Worm (Caenorhabditis elegans) whole organism, young adult: ENCODE measurements around the gene K06A1.2.

Source experiments
- C06A6.2 ChIP-seq: fragments of 200-800 bp; sonication (Bioruptor generic); conservative IDR thresholded peaks from 2 replicates; pipeline ENCODE4 v1.3.6; 2022; ENCODE audit warnings: missing genetic modification characterization, missing compliant biosample characterization
- D2030.7 ChIP-seq: fragments of 200-800 bp; sonication (Bioruptor generic); IDR thresholded peaks from 2 replicates; pipeline ENCODE4 v1.3.6; 2022; ENCODE audit warnings: missing genetic modification reagents, missing genetic modification characterization, missing compliant biosample characterization
- F22D6.2 ChIP-seq: sonication (generic microtip); optimal IDR thresholded peaks from 2 replicates; lab custom pipeline; 2016; ENCODE audit warnings: mild to moderate bottlenecking, missing genetic modification characterization, missing compliant biosample characterization
- F33H1.4 ChIP-seq: fragments of 200-800 bp; sonication (Bioruptor generic); IDR thresholded peaks from 2 replicates; pipeline ENCODE4 v1.3.6; 2022; ENCODE audit warnings: missing genetic modification reagents, missing genetic modification characterization, missing compliant biosample characterization
- F55B11.4 ChIP-seq: sonication (generic microtip); optimal IDR thresholded peaks from 2 replicates; lab custom pipeline; 2016; ENCODE audit warnings: missing compliant biosample characterization, missing genetic modification characterization, borderline replicate concordance; ENCODE audit not compliant: insufficient read depth
- F57C9.4 ChIP-seq: sonication (generic microtip); optimal IDR thresholded peaks from 2 replicates; lab custom pipeline; 2017; ENCODE audit warnings: mild to moderate bottlenecking, missing genetic modification characterization, missing compliant biosample characterization
- K12H6.12 ChIP-seq: fragments of 200-800 bp; sonication (Bioruptor generic); optimal IDR thresholded peaks from 2 replicates; lab custom pipeline; 2018; ENCODE audit warnings: mild to moderate bottlenecking, missing genetic modification characterization, missing compliant biosample characterization
- Y53G8AR.9 ChIP-seq: fragments of 200-800 bp; sonication (Bioruptor generic); conservative IDR thresholded peaks from 2 replicates; pipeline ENCODE4 v1.3.6; 2022; ENCODE audit warnings: missing genetic modification reagents, missing genetic modification characterization, missing compliant biosample characterization
- Y79H2A.3 ChIP-seq: fragments of 200-800 bp; sonication (Bioruptor generic); conservative IDR thresholded peaks from 2 replicates; pipeline ENCODE4 v1.3.6; 2022; ENCODE audit warnings: missing genetic modification reagents, missing genetic modification characterization, missing compliant biosample characterization
- Y95B8A.8 ChIP-seq: fragments of 200-800 bp; sonication (Bioruptor generic); IDR thresholded peaks from 2 replicates; pipeline ENCODE4 v1.3.6; 2022; ENCODE audit warnings: missing genetic modification reagents, missing genetic modification characterization, missing compliant biosample characterization
- attf-3 ChIP-seq: fragments of 200-800 bp; sonication (Bioruptor generic); conservative IDR thresholded peaks from 2 replicates; pipeline ENCODE4 v1.3.6; 2022; ENCODE audit warnings: missing genetic modification reagents, missing genetic modification characterization, missing compliant biosample characterization
- ceh-79 ChIP-seq: sonication (generic microtip); optimal IDR thresholded peaks from 2 replicates; lab custom pipeline; 2017; ENCODE audit warnings: mild to moderate bottlenecking, missing genetic modification characterization, missing compliant biosample characterization
- chd-7 ChIP-seq: sonication (generic microtip); optimal IDR thresholded peaks from 2 replicates; lab custom pipeline; 2016; ENCODE audit warnings: mild to moderate bottlenecking, missing genetic modification characterization, moderate library complexity, missing compliant biosample characterization
- efl-1 ChIP-seq: fragments of 150-350 bp; optimal IDR thresholded peaks from 2 replicates; lab custom pipeline; 2014; ENCODE audit warnings: missing biosample characterization, missing genetic modification reagents, missing genetic modification characterization
- egl-44 ChIP-seq: fragments of 200-800 bp; sonication (Bioruptor generic); IDR thresholded peaks from 2 replicates; pipeline ENCODE4 v1.3.6; 2022; ENCODE audit warnings: missing genetic modification reagents, missing genetic modification characterization, missing compliant biosample characterization
- fkh-3 ChIP-seq: sonication (generic microtip); optimal IDR thresholded peaks from 2 replicates; lab custom pipeline; 2016; ENCODE audit warnings: mild to moderate bottlenecking, missing genetic modification characterization, missing compliant biosample characterization
- hlh-26 ChIP-seq: fragments of 200-800 bp; sonication (Bioruptor generic); conservative IDR thresholded peaks from 2 replicates; pipeline ENCODE4 v1.3.6; 2022; ENCODE audit warnings: missing genetic modification reagents, missing genetic modification characterization, missing compliant biosample characterization
- lin-26 ChIP-seq: fragments of 200-800 bp; sonication (Bioruptor generic); IDR thresholded peaks from 2 replicates; pipeline ENCODE4 v1.3.6; 2022; ENCODE audit warnings: missing genetic modification reagents, missing genetic modification characterization, missing compliant biosample characterization
- lin-35 ChIP-seq, 3 experiments: fragments of 150-350 bp in 2 of 3; sonication (generic microtip) in 1 of 3; optimal IDR thresholded peaks; 2 replicates each; lab custom pipeline; 2014 to 2018; ENCODE audit warnings: missing biosample characterization in 3 of 3, missing genetic modification characterization in 3 of 3, missing genetic modification reagents in 3 of 3
- lin-54 ChIP-seq: fragments of 200-800 bp; sonication (Bioruptor generic); optimal IDR thresholded peaks from 2 replicates; lab custom pipeline; 2018; ENCODE audit warnings: mild to moderate bottlenecking, missing genetic modification characterization, missing compliant biosample characterization
- lsl-1 ChIP-seq: fragments of 200-800 bp; sonication (Bioruptor generic); optimal IDR thresholded peaks from 2 replicates; lab custom pipeline; 2018; ENCODE audit warnings: mild to moderate bottlenecking, missing genetic modification characterization, moderate library complexity, missing compliant biosample characterization
- lsy-27 ChIP-seq: sonication (generic microtip); optimal IDR thresholded peaks from 2 replicates; lab custom pipeline; 2017; ENCODE audit warnings: missing genetic modification characterization, mild to moderate bottlenecking, missing compliant biosample characterization, antibody characterized with exemption, missing genotype, borderline replicate concordance; ENCODE audit not compliant: insufficient read depth
- madf-10 ChIP-seq: sonication (generic microtip); optimal IDR thresholded peaks from 2 replicates; lab custom pipeline; 2016; ENCODE audit warnings: mild to moderate bottlenecking, missing genetic modification characterization, missing compliant biosample characterization
- mcd-1 ChIP-seq: fragments of 200-800 bp; sonication (Bioruptor generic); IDR thresholded peaks from 2 replicates; pipeline ENCODE4 v1.3.6; 2022; ENCODE audit warnings: missing genetic modification reagents, missing genetic modification characterization, missing compliant biosample characterization
- mxl-1 ChIP-seq: sonication (generic microtip); optimal IDR thresholded peaks from 2 replicates; lab custom pipeline; 2016; ENCODE audit warnings: missing genetic modification characterization, missing compliant biosample characterization
- nfya-2 ChIP-seq: fragments of 200-800 bp; sonication (Bioruptor generic); IDR thresholded peaks from 2 replicates; pipeline ENCODE4 v1.3.6; 2022; ENCODE audit warnings: missing genetic modification reagents, missing genetic modification characterization, missing compliant biosample characterization
- nhr-120 ChIP-seq: fragments of 200-800 bp; sonication (Bioruptor generic); IDR thresholded peaks from 2 replicates; pipeline ENCODE4 v1.3.6; 2022; ENCODE audit warnings: missing genetic modification characterization, missing compliant biosample characterization
- nhr-80 ChIP-seq: sonication (generic microtip); optimal IDR thresholded peaks from 2 replicates; lab custom pipeline; 2016; ENCODE audit warnings: missing genetic modification characterization, missing compliant biosample characterization
- rcor-1 ChIP-seq: fragments of 200-800 bp; sonication (Bioruptor generic); IDR thresholded peaks from 2 replicates; pipeline ENCODE4 v1.3.6; 2022; ENCODE audit warnings: missing genetic modification reagents, missing genetic modification characterization, missing compliant biosample characterization
- repo-1 ChIP-seq: sonication (generic microtip); optimal IDR thresholded peaks from 2 replicates; lab custom pipeline; 2017; ENCODE audit warnings: mild to moderate bottlenecking, missing genetic modification characterization, missing compliant biosample characterization
- sea-2 ChIP-seq: fragments of 200-800 bp; sonication (Bioruptor generic); IDR thresholded peaks from 2 replicates; pipeline ENCODE4 v1.3.6; 2022; ENCODE audit warnings: missing genetic modification characterization, missing compliant biosample characterization
- snpc-3.4 ChIP-seq: sonication (generic microtip); optimal IDR thresholded peaks from 2 replicates; lab custom pipeline; 2017; ENCODE audit warnings: missing genetic modification characterization, mild to moderate bottlenecking, missing compliant biosample characterization, antibody characterized with exemption, moderate library complexity, missing genotype, missing genetic modification reagents
- tlf-1 ChIP-seq: fragments of 200-800 bp; sonication (Bioruptor generic); optimal IDR thresholded peaks from 2 replicates; lab custom pipeline; 2018; ENCODE audit warnings: mild to moderate bottlenecking, missing genetic modification characterization, missing compliant biosample characterization
- ztf-25 ChIP-seq: fragments of 200-800 bp; sonication (Bioruptor generic); IDR thresholded peaks from 2 replicates; pipeline ENCODE4 v1.3.6; 2022; ENCODE audit warnings: missing genetic modification reagents, missing genetic modification characterization, missing compliant biosample characterization

The K06A1.2 gene

ce11 chrII:6469340-6469739 lies 25.5 kb downstream of the K06A1.2 start:
- TF ChIP-seq Y79H2A.3 (no peak), F55B11.4 (tag; lab: Kevin White, UChicago) (no peak), nhr-80 (tag; lab: Kevin White, UChicago) (peak; percentile 71), ztf-25 (no peak)

ce11 chrII:6470985-6471384 lies 27.2 kb downstream of the K06A1.2 start, which contains the start of gene dgk-5:
Gene dgk-5, minus strand, starts transcription at chrII:6471085.
- TF ChIP-seq tlf-1 (GFP tag; lab: Kevin White, UChicago): no peak
- no peak for TF ChIP-seq chd-7 (tag; lab: Kevin White, UChicago)
- no peak for TF ChIP-seq rcor-1
- no peak for TF ChIP-seq F57C9.4 (tag; lab: Kevin White, UChicago)
- no peak for TF ChIP-seq hlh-26
- no peak for TF ChIP-seq F33H1.4 (GFP tag; lab: Robert Waterston, UW)
- no peak for TF ChIP-seq madf-10 (tag; lab: Kevin White, UChicago)
- TF ChIP-seq Y79H2A.3: no peak
- TF ChIP-seq F22D6.2 (tag; lab: Kevin White, UChicago): no peak
- TF ChIP-seq nfya-2: no peak
- no peak for TF ChIP-seq K12H6.12
- no peak for TF ChIP-seq egl-44 (GFP tag; lab: Robert Waterston, UW)
- TF ChIP-seq fkh-3 (tag; lab: Kevin White, UChicago): no peak
- no peak for TF ChIP-seq nhr-120

ce11 chrII:6475180-6475737 lies 31.4 kb downstream of the K06A1.2 start, which contains the start of gene T28D9.16:
Gene T28D9.16, plus strand, starts transcription at chrII:6475687.
- TF ChIP-seq snpc-3.4 (tag; lab: Kevin White, UChicago): no peak
- TF ChIP-seq sea-2 (GFP tag; lab: Robert Waterston, UW): no peak
- TF ChIP-seq, all 124 proteins: peak for 0

- TF ChIP-seq lsy-27 (no peak), lsl-1 (GFP tag; lab: Kevin White, UChicago) (peak; percentile 68)
These were observed 32.8 kb downstream of the K06A1.2 start, which contains the start of gene T28D9.4 for ce11 chrII:6476655-6477054. Gene T28D9.4, plus strand, starts transcription at chrII:6476955.

ce11 chrII:6482102-6482501 lies 38.3 kb downstream of the K06A1.2 start, which contains the start of gene del-10:
Gene del-10, minus strand, starts transcription at chrII:6482125.
- TF ChIP-seq hlh-26: no peak
- no peak for TF ChIP-seq F22D6.2 (tag; lab: Kevin White, UChicago)
- TF ChIP-seq efl-1 (GFP tag; lab: Kevin White, UChicago): no peak
- no peak for TF ChIP-seq mxl-1 (tag; lab: Kevin White, UChicago)
- TF ChIP-seq Y95B8A.8: no peak
- TF ChIP-seq lin-35 (GFP tag; optimal IDR thresholded peaks at IDR 0.05; lab: Kevin White, UChicago): no peak
- no peak for TF ChIP-seq D2030.7 (GFP tag; lab: Robert Waterston, UW)
- TF ChIP-seq lin-26: no peak
- TF ChIP-seq ceh-79: no peak
- no peak for TF ChIP-seq Y53G8AR.9 (GFP tag; lab: Robert Waterston, UW)
- no peak for TF ChIP-seq lin-54 (GFP tag; lab: Kevin White, UChicago)
- no peak for TF ChIP-seq mcd-1 (GFP tag; lab: Robert Waterston, UW)
- TF ChIP-seq attf-3 (GFP tag; lab: Robert Waterston, UW): no peak
- TF ChIP-seq lsy-27: no peak
- TF ChIP-seq repo-1 (tag; lab: Kevin White, UChicago): no peak
- TF ChIP-seq C06A6.2 (GFP tag; lab: Robert Waterston, UW): no peak
- no peak for TF ChIP-seq madf-10 (tag; lab: Kevin White, UChicago)
